Fruit fly (Drosophila melanogaster): ENCODE measurements around the gene Cpr12A.

- TF ChIP-seq Pif1B (GFP tag; optimal IDR thresholded peaks at IDR 0.05) (no peak), CG8159 (tag; optimal IDR thresholded peaks at IDR 0.05) (no peak), CG8301 (tag; optimal IDR thresholded peaks at IDR 0.05) (no peak), CG10348 (GFP tag; IDR thresholded peaks at IDR 0.05) (no peak)
Measured at dm6 chrX:13563042-13563441, 19.6 kb downstream of the Cpr12A start.

All from whole organism, pupa.